Fruit fly (Drosophila melanogaster): ENCODE results near the gene cv.

Gene cv

DNA sequence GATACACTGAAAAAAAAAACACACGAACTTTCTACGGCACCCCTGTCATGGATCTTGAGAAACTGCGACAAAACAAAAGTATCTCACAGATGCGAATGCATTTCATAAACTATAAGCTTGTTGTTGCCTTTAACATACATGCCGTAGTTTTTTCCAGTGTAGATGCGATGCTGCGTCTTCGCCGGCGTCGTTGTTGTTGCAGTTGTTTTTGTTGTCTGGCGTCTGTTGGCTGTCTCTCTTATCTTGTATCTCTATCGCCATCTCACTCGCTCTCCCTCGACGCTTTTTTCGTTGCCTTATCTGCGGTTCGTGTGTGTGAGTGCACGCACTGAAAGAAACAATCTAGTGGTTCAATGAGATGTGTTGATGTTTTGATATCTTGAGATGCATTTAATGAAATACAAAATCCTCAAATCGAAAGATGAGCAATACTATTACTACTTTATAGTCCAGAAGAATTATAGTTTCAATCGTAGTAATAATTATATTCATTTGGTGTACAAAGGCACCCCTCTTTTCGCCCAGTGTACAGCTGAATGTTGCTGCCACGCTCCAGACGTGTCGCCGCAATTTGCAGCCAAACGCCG is 6.7 kb downstream of the cv start (continued):
- TF ChIP-seq Sry-δ (GFP tag; optimal IDR thresholded peaks at IDR 0.05) (peak; percentile 72), Gsc (GFP tag; IDR thresholded peaks at IDR 0.05) (peak; percentile 94), CG11695 (GFP tag; IDR thresholded peaks at IDR 0.05) (peak; percentile 93), CG4820 (GFP tag; optimal IDR thresholded peaks at IDR 0.05) (peak; percentile 98), toy (GFP tag; IDR thresholded peaks at IDR 0.05) (peak; percentile 58; the same call in 1 of the 2 replicates), bsh (GFP tag; optimal IDR thresholded peaks at IDR 0.05) (peak; percentile 91 to 94), CG31224 (GFP tag; IDR thresholded peaks at IDR 0.05) (peak; percentile 85), CG17912 (GFP tag; optimal IDR thresholded peaks at IDR 0.05) (peak; percentile 91), sens (GFP tag) (peak; percentile 100), Hand (GFP tag; optimal IDR thresholded peaks at IDR 0.05) (peak; percentile 85), CG30431 (GFP tag; optimal IDR thresholded peaks at IDR 0.05) (peak; percentile 97), Jarid2 (GFP tag; optimal IDR thresholded peaks at IDR 0.05) (peak; percentile 81), Atf3 (GFP tag; optimal IDR thresholded peaks at IDR 0.05) (peak; percentile 97), sens-2 (GFP tag; IDR thresholded peaks at IDR 0.05) (peak; percentile 95), CG15073 (GFP tag; optimal IDR thresholded peaks at IDR 0.05) (peak; percentile 87), chn (GFP tag; optimal IDR thresholded peaks at IDR 0.05) (peak; percentile 97), zf30C (GFP tag; optimal IDR thresholded peaks at IDR 0.05) (peak; percentile 98), CG4404 (GFP tag; IDR thresholded peaks at IDR 0.05) (peak; percentile 93), gem (tag; optimal IDR thresholded peaks at IDR 0.05) (peak; percentile 95), HLH4C (GFP tag; IDR thresholded peaks at IDR 0.05; ENCODE audit: partially characterized antibody) (no peak), CHES-1-like (GFP tag; optimal IDR thresholded peaks at IDR 0.05) (peak; percentile 98), CG17829 (tag; optimal IDR thresholded peaks at IDR 0.05) (peak; percentile 81), Mes4 (GFP tag; optimal IDR thresholded peaks at IDR 0.05) (peak; percentile 98), Xbp1 (GFP tag; optimal IDR thresholded peaks at IDR 0.05) (peak; percentile 97), Mrtf (GFP tag; IDR thresholded peaks at IDR 0.05) (peak; percentile 97), Rfx (GFP tag; IDR thresholded peaks at IDR 0.05) (peak; percentile 97), ewg (GFP tag; optimal IDR thresholded peaks at IDR 0.05) (peak; percentile 92), Abd-B (GFP tag; optimal IDR thresholded peaks at IDR 0.05) (peak; percentile 91), CG34224 (GFP tag; IDR thresholded peaks at IDR 0.05; ENCODE audit: partially characterized antibody) (no peak), CG17361 (GFP tag; IDR thresholded peaks at IDR 0.05) (peak; percentile 96), croc (GFP tag; conservative IDR thresholded peaks at IDR 0.05) (peak; percentile 95), lbe (GFP tag; optimal IDR thresholded peaks at IDR 0.05) (peak; percentile 94), ara (GFP tag; IDR thresholded peaks at IDR 0.05) (peak; percentile 98), CG6175 (GFP tag; IDR thresholded peaks at IDR 0.05) (peak; percentile 87), CG8281 (tag; optimal IDR thresholded peaks at IDR 0.05) (peak; percentile 84)

DNA sequence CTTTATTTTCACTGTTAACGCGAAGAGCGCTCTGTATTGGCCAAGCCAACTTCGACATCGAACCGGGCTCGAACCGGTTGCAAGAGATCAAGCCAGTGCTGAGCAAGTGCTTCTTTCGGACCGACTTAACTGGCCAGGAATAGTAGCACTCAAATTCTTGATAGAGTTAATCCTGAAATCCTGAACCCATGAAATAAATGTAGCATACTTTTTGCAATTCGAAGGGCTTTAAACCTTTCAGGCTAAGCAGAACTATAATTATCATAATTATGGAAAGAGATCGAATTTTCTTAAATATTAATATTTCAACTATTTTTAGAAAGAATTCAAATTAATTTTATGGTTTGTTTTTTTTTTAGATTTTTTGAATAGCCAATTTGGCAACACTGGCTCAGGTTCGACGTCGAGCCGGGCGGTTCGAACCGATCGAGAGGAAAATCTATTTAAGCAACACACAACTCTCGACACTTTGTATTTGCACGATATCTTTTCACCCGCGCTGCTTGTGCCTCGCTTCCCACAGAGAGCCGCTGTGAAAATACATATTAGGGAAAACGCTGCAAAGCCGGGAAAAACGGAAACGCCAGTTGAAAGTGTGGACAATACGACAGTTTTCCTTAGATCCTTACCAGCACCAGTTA is 8.4 kb downstream of the cv start, which contains the start of gene AdamTS-B:
AdamTS-B (plus strand) TSS at position 471 of the 641 bp plus-strand sequence.
- TF ChIP-seq slbo (GFP tag; IDR thresholded peaks at IDR 0.05): peak; percentile 56
- TF ChIP-seq bcd (GFP tag; optimal IDR thresholded peaks at IDR 0.05): peak; percentile 44
- TF ChIP-seq sob (GFP tag; IDR thresholded peaks at IDR 0.05): peak; percentile 35; the same call in 1 of the 2 replicates
- peak; percentile 28 for TF ChIP-seq CG9817 (tag; optimal IDR thresholded peaks at IDR 0.05)
- TF ChIP-seq CG11456 (GFP tag; IDR thresholded peaks at IDR 0.05): 0 out of 3 replicates have a peak, but pooled peaks have one; percentile 40
- TF ChIP-seq CG8281 (tag; optimal IDR thresholded peaks at IDR 0.05): peak; percentile 21
- peak; percentile 15 for TF ChIP-seq CG12155 (GFP tag; optimal IDR thresholded peaks at IDR 0.05)
- TF ChIP-seq Six4 (GFP tag; optimal IDR thresholded peaks at IDR 0.05): no peak
- peak; percentile 18 for TF ChIP-seq Max (GFP tag; optimal IDR thresholded peaks at IDR 0.05)
- peak; percentile 45; the same call in 1 of the 2 replicates for TF ChIP-seq CG32532 (GFP tag; IDR thresholded peaks at IDR 0.05)
- no peak for TF ChIP-seq CG15073 (GFP tag; optimal IDR thresholded peaks at IDR 0.05)
- TF ChIP-seq fd96Cb (tag; optimal IDR thresholded peaks at IDR 0.05): peak; percentile 22
- TF ChIP-seq CG14050 (GFP tag; IDR thresholded peaks at IDR 0.05): 0 out of 3 replicates have a peak, but pooled peaks have one; percentile 15
- no peak for TF ChIP-seq Spps (tag; optimal IDR thresholded peaks at IDR 0.05)
- peak; percentile 7 for TF ChIP-seq lbe (GFP tag; optimal IDR thresholded peaks at IDR 0.05)
- TF ChIP-seq ci (GFP tag; IDR thresholded peaks at IDR 0.05): no peak
- peak; percentile 39 for TF ChIP-seq CG33557 (GFP tag; optimal IDR thresholded peaks at IDR 0.05)
- TF ChIP-seq CG10979 (tag; optimal IDR thresholded peaks at IDR 0.05): peak; percentile 57
